Worm (Caenorhabditis elegans) whole organism, L1 larva: ENCODE data around the gene ksr-1.

Source experiments
- aly-2 ChIP-seq: fragments of 150-350 bp; optimal IDR thresholded peaks from 2 replicates; lab custom pipeline; 2014; ENCODE audit warnings: missing biosample characterization, missing genetic modification characterization
- ceh-82 ChIP-seq, 3 experiments: fragments of 150-350 bp in 1 of 3; sonication (generic microtip) in 2 of 3; optimal IDR thresholded peaks; 2 replicates each; lab custom pipeline; 2014 to 2017; ENCODE audit warnings: missing biosample characterization in 3 of 3, missing genetic modification characterization in 3 of 3
- fkh-8 ChIP-seq: sonication (generic microtip); optimal IDR thresholded peaks from 2 replicates; lab custom pipeline; 2016; ENCODE audit warnings: mild to moderate bottlenecking, missing genetic modification characterization, missing compliant biosample characterization
- lin-14 ChIP-seq: fragments of 200-800 bp; sonication (Bioruptor generic); optimal IDR thresholded peaks from 2 replicates; lab custom pipeline; 2018; ENCODE audit warnings: mild to moderate bottlenecking, missing genetic modification characterization, moderate library complexity, missing compliant biosample characterization
- nhr-76 ChIP-seq: sonication (generic microtip); optimal IDR thresholded peaks from 2 replicates; lab custom pipeline; 2017; ENCODE audit warnings: missing biosample characterization, missing genetic modification characterization
- snpc-4 ChIP-seq: fragments of 150-350 bp; optimal IDR thresholded peaks from 2 replicates; lab custom pipeline; 2014; ENCODE audit warnings: missing biosample characterization, missing genetic modification characterization
- unc-62 ChIP-seq: fragments of 150-350 bp; optimal IDR thresholded peaks from 2 replicates; lab custom pipeline; 2014; ENCODE audit warnings: missing biosample characterization, missing genetic modification reagents, missing genetic modification characterization

- TF ChIP-seq aly-2 (tag; lab: Kevin White, UChicago) (no peak), ceh-82 (tag; optimal IDR thresholded peaks at IDR 0.05; lab: Kevin White, UChicago) (no peak), nhr-76 (tag; lab: Kevin White, UChicago) (no peak), snpc-4 (no peak), unc-62 (GFP tag; lab: Kevin White, UChicago) (no peak), fkh-8 (tag; lab: Kevin White, UChicago) (no peak), lin-14 (no peak)
These were observed 51.4 kb downstream of the ksr-1 start, which contains the start of gene R09F10.8 for ce11 chrX:8326394-8326793.
